Fruit fly (Drosophila melanogaster) S2 (cell line): ENCODE results near the gene CG7218.

ENCODE experiments used
- CG8478 ChIP-seq: fragments of >200 bp; optimal IDR thresholded peaks from 2 replicates; lab custom pipeline; 2018
- CTCF ChIP-seq, 2 experiments: fragments of >200 bp; optimal IDR thresholded peaks; 2 replicates each; lab custom pipeline; 2018

dm6 chr3R:18125023-18125630 lies 39.1 kb downstream of the CG7218 start:
- TF ChIP-seq CTCF (optimal IDR thresholded peaks at IDR 0.05; lab: Kevin White, UChicago) (no peak), CG8478 (lab: Kevin White, UChicago) (no peak)
